Worm (Caenorhabditis elegans): ENCODE data around the gene ZC190.4.

Gene ZC190.4

ce11 chrV:8631277-8631765 lies 34.5 kb upstream of the ZC190.4 start, which contains the start of gene atg-18 (continued):
- TF ChIP-seq ceh-91 (GFP tag; IDR thresholded peaks at IDR 0.05) = no peak
- TF ChIP-seq F23B12.7 (tag; optimal IDR thresholded peaks at IDR 0.05; ENCODE audit: insufficient read depth) = peak; percentile 63
- TF ChIP-seq nhr-80 (tag; optimal IDR thresholded peaks at IDR 0.05) = peak; percentile 82
- no peak for TF ChIP-seq ztf-3 (GFP tag; optimal IDR thresholded peaks at IDR 0.05)
- TF ChIP-seq sdz-38 (tag; optimal IDR thresholded peaks at IDR 0.05) = no peak
- no peak for TF ChIP-seq xnd-1 (tag; optimal IDR thresholded peaks at IDR 0.05)
- no peak for TF ChIP-seq F57A8.1 (GFP tag; optimal IDR thresholded peaks at IDR 0.05)
- no peak for TF ChIP-seq fkh-3 (tag; optimal IDR thresholded peaks at IDR 0.05)
- no peak for TF ChIP-seq hlh-26 (GFP tag; conservative IDR thresholded peaks at IDR 0.05)
- peak; percentile 68 for TF ChIP-seq pbrm-1 (GFP tag; IDR thresholded peaks at IDR 0.05)
- TF ChIP-seq sea-2 (GFP tag; IDR thresholded peaks at IDR 0.05) = no peak
- no peak for TF ChIP-seq F55B11.4 (tag; optimal IDR thresholded peaks at IDR 0.05; ENCODE audit: borderline replicate concordance, insufficient read depth)
- peak; percentile 41 for TF ChIP-seq ztf-18 (tag; optimal IDR thresholded peaks at IDR 0.05)
- peak; percentile 26 for TF ChIP-seq pha-4 (tag; optimal IDR thresholded peaks at IDR 0.05)
- TF ChIP-seq attf-5 (GFP tag; optimal IDR thresholded peaks at IDR 0.05) = peak; percentile 49
- TF ChIP-seq F10E7.11 (tag; optimal IDR thresholded peaks at IDR 0.05) = no peak
- no peak for TF ChIP-seq madf-3 (GFP tag; IDR thresholded peaks at IDR 0.05)
- TF ChIP-seq die-1 (tag; optimal IDR thresholded peaks at IDR 0.05) = no peak
- TF ChIP-seq akir-1 (GFP tag; optimal IDR thresholded peaks at IDR 0.05) = no peak
- peak; percentile 56 for TF ChIP-seq K12H6.12 (tag; optimal IDR thresholded peaks at IDR 0.05)
- no peak for TF ChIP-seq F49E8.2 (tag; optimal IDR thresholded peaks at IDR 0.05; ENCODE audit: insufficient read depth)
- TF ChIP-seq Y67H2A.10 (GFP tag; conservative IDR thresholded peaks at IDR 0.05) = 0 out of 2 replicates have a peak, but pooled peaks have one; percentile 52
- TF ChIP-seq lin-54 (GFP tag; optimal IDR thresholded peaks at IDR 0.05) = no peak
- no peak for TF ChIP-seq mxl-1 (tag; optimal IDR thresholded peaks at IDR 0.05)
- TF ChIP-seq bed-2 (GFP tag; IDR thresholded peaks at IDR 0.05) = no peak
- no peak for TF ChIP-seq C06A6.2 (GFP tag; conservative IDR thresholded peaks at IDR 0.05)
- no peak for TF ChIP-seq tbx-9 (tag; optimal IDR thresholded peaks at IDR 0.05; ENCODE audit: borderline replicate concordance)
- TF ChIP-seq F57C9.4 (tag; optimal IDR thresholded peaks at IDR 0.05) = no peak
- TF ChIP-seq mcd-1 (GFP tag; IDR thresholded peaks at IDR 0.05) = no peak; the same call in 1 of the 2 replicates
- TF ChIP-seq nfyb-1 (GFP tag; IDR thresholded peaks at IDR 0.05) = peak; percentile 66; the same call in 1 of the 2 replicates
- TF ChIP-seq let-607 (tag; optimal IDR thresholded peaks at IDR 0.05) = no peak
- no peak for TF ChIP-seq sptf-2 (GFP tag; optimal IDR thresholded peaks at IDR 0.05)
- TF ChIP-seq snpc-4 (GFP tag; optimal IDR thresholded peaks at IDR 0.05) = no peak
- peak in 1 of 4 experiments; percentile 26 for TF ChIP-seq snpc-4 (tag; optimal IDR thresholded peaks at IDR 0.05)

ce11 chrV:8632788-8633187 lies 33.1 kb upstream of the ZC190.4 start:
- TF ChIP-seq T26A5.8 (tag; optimal IDR thresholded peaks at IDR 0.05) (no peak), pha-4 (tag; optimal IDR thresholded peaks at IDR 0.05) (no peak), aptf-3 (GFP tag; IDR thresholded peaks at IDR 0.05) (no peak), ztf-26 (tag; optimal IDR thresholded peaks at IDR 0.05) (no peak), ztf-25 (GFP tag; IDR thresholded peaks at IDR 0.05) (no peak), fkh-3 (tag; optimal IDR thresholded peaks at IDR 0.05) (no peak), akir-1 (GFP tag; optimal IDR thresholded peaks at IDR 0.05) (no peak), unc-130 (GFP tag; optimal IDR thresholded peaks at IDR 0.05) (no peak), rec-8 (tag; optimal IDR thresholded peaks at IDR 0.05) (no peak), snpc-1.1 (tag; optimal IDR thresholded peaks at IDR 0.05; ENCODE audit: insufficient read depth) (no peak), him-1 (tag; optimal IDR thresholded peaks at IDR 0.05) (no peak), nhr-179 (tag; optimal IDR thresholded peaks at IDR 0.05) (no peak), chd-7 (tag; optimal IDR thresholded peaks at IDR 0.05) (no peak), F33H1.4 (GFP tag; IDR thresholded peaks at IDR 0.05) (no peak), tbx-9 (tag; optimal IDR thresholded peaks at IDR 0.05; ENCODE audit: borderline replicate concordance) (no peak), ama-1 (optimal IDR thresholded peaks at IDR 0.05) (no peak), ama-1 (GFP tag; optimal IDR thresholded peaks at IDR 0.05) (no peak), mxl-1 (tag; optimal IDR thresholded peaks at IDR 0.05) (no peak), hlh-12 (tag; optimal IDR thresholded peaks at IDR 0.05) (no peak), ceh-58 (GFP tag; IDR thresholded peaks at IDR 0.05) (no peak)

Data from whole organism, young adult.